Worm (Caenorhabditis elegans) whole organism, young adult: ENCODE measurements around the gene otpl-1.

Experiments used
- efl-1 ChIP-seq: fragments of 150-350 bp; optimal IDR thresholded peaks from 2 replicates; lab custom pipeline; 2014; ENCODE audit warnings: missing biosample characterization, missing genetic modification reagents, missing genetic modification characterization
- ekl-4 ChIP-seq: fragments of 200-800 bp; sonication (Bioruptor generic); IDR thresholded peaks from 2 replicates; pipeline ENCODE4 v1.3.6; 2022; ENCODE audit warnings: missing genetic modification reagents, missing genetic modification characterization, missing compliant biosample characterization
- lin-40 ChIP-seq: sonication (generic microtip); optimal IDR thresholded peaks from 2 replicates; lab custom pipeline; 2016; ENCODE audit warnings: missing genetic modification characterization, mild to moderate bottlenecking, missing compliant biosample characterization, missing genotype, missing genetic modification reagents
- lir-1 ChIP-seq: fragments of 200-800 bp; sonication (Bioruptor generic); conservative IDR thresholded peaks from 2 replicates; pipeline ENCODE4 v1.3.6; 2022; ENCODE audit warnings: missing genetic modification reagents, missing genetic modification characterization, missing compliant biosample characterization
- pha-4 ChIP-seq: fragments of 150-350 bp; sonication (generic microtip); optimal IDR thresholded peaks from 2 replicates; lab custom pipeline; 2014; ENCODE audit warnings: missing biosample characterization, missing genetic modification reagents, missing genetic modification characterization
- snpc-4 ChIP-seq, 5 experiments: fragments of 150-350 bp in 1 of 5; sonication (generic microtip) in 4 of 5; optimal IDR thresholded peaks; 2 replicates each; lab custom pipeline; 2014 to 2018; ENCODE audit warnings: missing genetic modification characterization in 5 of 5, missing biosample characterization in 3 of 5, antibody characterized with exemption in 2 of 5, mild to moderate bottlenecking in 2 of 5, missing compliant biosample characterization in 2 of 5, missing genotype in 2 of 5, moderate library complexity in 2 of 5, missing genetic modification reagents in 1 of 5

- no peak for TF ChIP-seq snpc-4 (GFP tag; optimal IDR thresholded peaks at IDR 0.05; lab: Kevin White, UChicago)
- no peak for TF ChIP-seq snpc-4 (tag; optimal IDR thresholded peaks at IDR 0.05; lab: Kevin White, UChicago)
- no peak for TF ChIP-seq pha-4 (tag; lab: Kevin White, UChicago)
- no peak for TF ChIP-seq lin-40 (tag; lab: Kevin White, UChicago)
- no peak for TF ChIP-seq efl-1 (GFP tag; lab: Kevin White, UChicago)
- no peak for TF ChIP-seq lir-1 (GFP tag; lab: Robert Waterston, UW)
- TF ChIP-seq ekl-4 (GFP tag; lab: Robert Waterston, UW), result no peak
Observed at ce11 chrIV:3598452-3598851, 29.7 kb downstream of the otpl-1 start, which contains the start of gene Y37E11B.5.
